Worm (Caenorhabditis elegans) whole organism, young adult: Measurements from ENCODE around the gene F32A11.1.

Experiments used
- B0019.2 ChIP-seq: fragments of 200-800 bp; sonication (Bioruptor generic); conservative IDR thresholded peaks from 2 replicates; pipeline ENCODE4 v1.3.6; 2022; ENCODE audit warnings: missing genetic modification reagents, missing genetic modification characterization, missing compliant biosample characterization
- B0336.3 ChIP-seq: fragments of 200-800 bp; sonication (Bioruptor generic); IDR thresholded peaks from 2 replicates; pipeline ENCODE4 v1.3.6; 2022; ENCODE audit warnings: missing genetic modification characterization, missing compliant biosample characterization
- F37B4.10 ChIP-seq: fragments of 200-800 bp; sonication (Bioruptor generic); IDR thresholded peaks from 2 replicates; pipeline ENCODE4 v1.3.6; 2022; ENCODE audit warnings: missing genetic modification characterization, missing compliant biosample characterization
- F39B2.1 ChIP-seq: fragments of 200-800 bp; sonication (Bioruptor generic); IDR thresholded peaks from 2 replicates; pipeline ENCODE4 v1.3.6; 2022; ENCODE audit warnings: missing genetic modification reagents, missing genetic modification characterization, missing compliant biosample characterization
- F49E8.2 ChIP-seq: sonication (generic microtip); optimal IDR thresholded peaks from 3 replicates; lab custom pipeline; 2017; ENCODE audit warnings: missing genetic modification characterization, mild to moderate bottlenecking, missing compliant biosample characterization, antibody characterized with exemption, moderate library complexity; ENCODE audit not compliant: insufficient read depth
- F55B11.4 ChIP-seq: sonication (generic microtip); optimal IDR thresholded peaks from 2 replicates; lab custom pipeline; 2016; ENCODE audit warnings: missing compliant biosample characterization, missing genetic modification characterization, borderline replicate concordance; ENCODE audit not compliant: insufficient read depth
- F57C9.4 ChIP-seq: sonication (generic microtip); optimal IDR thresholded peaks from 2 replicates; lab custom pipeline; 2017; ENCODE audit warnings: mild to moderate bottlenecking, missing genetic modification characterization, missing compliant biosample characterization
- Y67H2A.10 ChIP-seq: fragments of 200-800 bp; sonication (Bioruptor generic); conservative IDR thresholded peaks from 2 replicates; pipeline ENCODE4 v1.3.6; 2022; ENCODE audit warnings: missing genetic modification reagents, missing genetic modification characterization, missing compliant biosample characterization
- Y95B8A.8 ChIP-seq: fragments of 200-800 bp; sonication (Bioruptor generic); IDR thresholded peaks from 2 replicates; pipeline ENCODE4 v1.3.6; 2022; ENCODE audit warnings: missing genetic modification reagents, missing genetic modification characterization, missing compliant biosample characterization
- akir-1 ChIP-seq: fragments of 200-800 bp; sonication (Bioruptor generic); optimal IDR thresholded peaks from 2 replicates; lab custom pipeline; 2018; ENCODE audit warnings: mild to moderate bottlenecking, missing genetic modification characterization, moderate library complexity, missing compliant biosample characterization
- aptf-2 ChIP-seq: fragments of 200-800 bp; sonication (Bioruptor generic); conservative IDR thresholded peaks from 2 replicates; pipeline ENCODE4 v1.3.6; 2022; ENCODE audit warnings: missing genetic modification reagents, missing genetic modification characterization, missing compliant biosample characterization
- aptf-3 ChIP-seq: fragments of 200-800 bp; sonication (Bioruptor generic); IDR thresholded peaks from 2 replicates; pipeline ENCODE4 v1.3.6; 2022; ENCODE audit warnings: missing genetic modification characterization, missing compliant biosample characterization
- atf-7 ChIP-seq: sonication (generic microtip); optimal IDR thresholded peaks from 2 replicates; lab custom pipeline; 2017; ENCODE audit warnings: mild to moderate bottlenecking, missing genetic modification characterization, missing compliant biosample characterization
- attf-3 ChIP-seq: fragments of 200-800 bp; sonication (Bioruptor generic); conservative IDR thresholded peaks from 2 replicates; pipeline ENCODE4 v1.3.6; 2022; ENCODE audit warnings: missing genetic modification reagents, missing genetic modification characterization, missing compliant biosample characterization
- attf-5 ChIP-seq: fragments of 200-800 bp; sonication (Bioruptor generic); optimal IDR thresholded peaks from 2 replicates; lab custom pipeline; 2018; ENCODE audit warnings: mild to moderate bottlenecking, missing genetic modification characterization, missing compliant biosample characterization
- ceh-100 ChIP-seq: fragments of 200-800 bp; sonication (Bioruptor generic); IDR thresholded peaks from 2 replicates; pipeline ENCODE4 v1.3.6; 2022; ENCODE audit warnings: missing genetic modification reagents, missing genetic modification characterization, missing compliant biosample characterization
- ceh-40 ChIP-seq: fragments of 200-800 bp; sonication (Bioruptor generic); IDR thresholded peaks from 2 replicates; pipeline ENCODE4 v1.3.6; 2022; ENCODE audit warnings: missing genetic modification characterization, missing compliant biosample characterization
- ceh-58 ChIP-seq: fragments of 200-800 bp; sonication (Bioruptor generic); IDR thresholded peaks from 2 replicates; pipeline ENCODE4 v1.3.6; 2022; ENCODE audit warnings: missing genetic modification characterization, missing compliant biosample characterization
- ceh-79 ChIP-seq: sonication (generic microtip); optimal IDR thresholded peaks from 2 replicates; lab custom pipeline; 2017; ENCODE audit warnings: mild to moderate bottlenecking, missing genetic modification characterization, missing compliant biosample characterization
- ceh-91 ChIP-seq: fragments of 200-800 bp; sonication (Bioruptor generic); IDR thresholded peaks from 2 replicates; pipeline ENCODE4 v1.3.6; 2022; ENCODE audit warnings: missing genetic modification reagents, missing genetic modification characterization, missing compliant biosample characterization
- chd-7 ChIP-seq: sonication (generic microtip); optimal IDR thresholded peaks from 2 replicates; lab custom pipeline; 2016; ENCODE audit warnings: mild to moderate bottlenecking, missing genetic modification characterization, moderate library complexity, missing compliant biosample characterization
- dpff-1 ChIP-seq: sonication (generic microtip); optimal IDR thresholded peaks from 2 replicates; lab custom pipeline; 2017; ENCODE audit warnings: mild to moderate bottlenecking, missing genetic modification characterization, missing compliant biosample characterization
- ekl-4 ChIP-seq: fragments of 200-800 bp; sonication (Bioruptor generic); IDR thresholded peaks from 2 replicates; pipeline ENCODE4 v1.3.6; 2022; ENCODE audit warnings: missing genetic modification reagents, missing genetic modification characterization, missing compliant biosample characterization
- ets-4 ChIP-seq: fragments of 200-800 bp; sonication (Bioruptor generic); optimal IDR thresholded peaks from 2 replicates; lab custom pipeline; 2018; ENCODE audit warnings: mild to moderate bottlenecking, missing genetic modification characterization, missing compliant biosample characterization
- gei-17 ChIP-seq: fragments of 200-800 bp; sonication (Bioruptor generic); optimal IDR thresholded peaks from 2 replicates; lab custom pipeline; 2018; ENCODE audit warnings: mild to moderate bottlenecking, missing genetic modification characterization, missing compliant biosample characterization
- him-1 ChIP-seq: sonication (generic microtip); optimal IDR thresholded peaks from 2 replicates; lab custom pipeline; 2016; ENCODE audit warnings: missing genotype, missing genetic modification reagents, missing genetic modification characterization, missing compliant biosample characterization
- hsf-1 ChIP-seq: fragments of 200-800 bp; sonication (Bioruptor generic); IDR thresholded peaks from 2 replicates; pipeline ENCODE4 v1.3.6; 2022; ENCODE audit warnings: missing genetic modification reagents, missing genetic modification characterization, missing compliant biosample characterization
- let-526 ChIP-seq: fragments of 200-800 bp; sonication (Bioruptor generic); IDR thresholded peaks from 2 replicates; pipeline ENCODE4 v1.3.6; 2022; ENCODE audit warnings: missing genetic modification reagents, missing genetic modification characterization, missing compliant biosample characterization
- lin-40 ChIP-seq: sonication (generic microtip); optimal IDR thresholded peaks from 2 replicates; lab custom pipeline; 2016; ENCODE audit warnings: missing genetic modification characterization, mild to moderate bottlenecking, missing compliant biosample characterization, missing genotype, missing genetic modification reagents
- lir-1 ChIP-seq: fragments of 200-800 bp; sonication (Bioruptor generic); conservative IDR thresholded peaks from 2 replicates; pipeline ENCODE4 v1.3.6; 2022; ENCODE audit warnings: missing genetic modification reagents, missing genetic modification characterization, missing compliant biosample characterization
- lsl-1 ChIP-seq: fragments of 200-800 bp; sonication (Bioruptor generic); optimal IDR thresholded peaks from 2 replicates; lab custom pipeline; 2018; ENCODE audit warnings: mild to moderate bottlenecking, missing genetic modification characterization, moderate library complexity, missing compliant biosample characterization
- madf-10 ChIP-seq: sonication (generic microtip); optimal IDR thresholded peaks from 2 replicates; lab custom pipeline; 2016; ENCODE audit warnings: mild to moderate bottlenecking, missing genetic modification characterization, missing compliant biosample characterization
- madf-6 ChIP-seq: fragments of 200-800 bp; sonication (Bioruptor generic); IDR thresholded peaks from 2 replicates; pipeline ENCODE4 v1.3.6; 2022; ENCODE audit warnings: missing genetic modification reagents, missing genetic modification characterization, missing compliant biosample characterization
- nfyb-1 ChIP-seq: fragments of 200-800 bp; sonication (Bioruptor generic); IDR thresholded peaks from 2 replicates; pipeline ENCODE4 v1.3.6; 2022; ENCODE audit warnings: missing genetic modification reagents, missing genetic modification characterization, missing compliant biosample characterization
- rec-8 ChIP-seq, 2 experiments: sonication (generic microtip); optimal IDR thresholded peaks; 2 replicates each; lab custom pipeline; 2016; ENCODE audit warnings: mild to moderate bottlenecking in 2 of 2, missing genetic modification characterization in 2 of 2, missing genetic modification reagents in 2 of 2, missing genotype in 2 of 2, missing biosample characterization in 1 of 2, missing compliant biosample characterization in 1 of 2, moderate library complexity in 1 of 2
- rpc-1 ChIP-seq, 2 experiments: fragments of 150-350 bp in 1 of 2; sonication (generic microtip) in 1 of 2; optimal IDR thresholded peaks; 2 replicates each; lab custom pipeline; 2014 to 2018; ENCODE audit warnings: missing biosample characterization in 1 of 2, missing genetic modification characterization in 1 of 2, missing genetic modification reagents in 1 of 2, missing genotype in 1 of 2
- sdz-38 ChIP-seq: sonication (generic microtip); optimal IDR thresholded peaks from 2 replicates; lab custom pipeline; 2016; ENCODE audit warnings: missing genotype, missing genetic modification characterization, missing compliant biosample characterization
- snpc-1.1 ChIP-seq: sonication (generic microtip); optimal IDR thresholded peaks from 2 replicates; lab custom pipeline; 2017; ENCODE audit warnings: missing genetic modification characterization, mild to moderate bottlenecking, missing compliant biosample characterization, antibody characterized with exemption, moderate library complexity, missing genotype, missing genetic modification reagents; ENCODE audit not compliant: insufficient read depth
- somi-1 ChIP-seq: fragments of 200-800 bp; sonication (Bioruptor generic); optimal IDR thresholded peaks from 2 replicates; lab custom pipeline; 2018; ENCODE audit warnings: mild to moderate bottlenecking, missing genetic modification characterization, missing compliant biosample characterization
- ztf-22 ChIP-seq: fragments of 200-800 bp; sonication (Bioruptor generic); optimal IDR thresholded peaks from 2 replicates; lab custom pipeline; 2018; ENCODE audit warnings: mild to moderate bottlenecking, missing genetic modification characterization, moderate library complexity, missing compliant biosample characterization
- ztf-25 ChIP-seq: fragments of 200-800 bp; sonication (Bioruptor generic); IDR thresholded peaks from 2 replicates; pipeline ENCODE4 v1.3.6; 2022; ENCODE audit warnings: missing genetic modification reagents, missing genetic modification characterization, missing compliant biosample characterization
- ztf-26 ChIP-seq: sonication (generic microtip); optimal IDR thresholded peaks from 2 replicates; lab custom pipeline; 2017; ENCODE audit warnings: missing genetic modification characterization, missing compliant biosample characterization
- ztf-6 ChIP-seq: fragments of 200-800 bp; sonication (Bioruptor generic); IDR thresholded peaks from 2 replicates; pipeline ENCODE4 v1.3.6; 2022; ENCODE audit warnings: missing genetic modification reagents, missing genetic modification characterization, missing compliant biosample characterization

The F32A11.1 gene

DNA sequence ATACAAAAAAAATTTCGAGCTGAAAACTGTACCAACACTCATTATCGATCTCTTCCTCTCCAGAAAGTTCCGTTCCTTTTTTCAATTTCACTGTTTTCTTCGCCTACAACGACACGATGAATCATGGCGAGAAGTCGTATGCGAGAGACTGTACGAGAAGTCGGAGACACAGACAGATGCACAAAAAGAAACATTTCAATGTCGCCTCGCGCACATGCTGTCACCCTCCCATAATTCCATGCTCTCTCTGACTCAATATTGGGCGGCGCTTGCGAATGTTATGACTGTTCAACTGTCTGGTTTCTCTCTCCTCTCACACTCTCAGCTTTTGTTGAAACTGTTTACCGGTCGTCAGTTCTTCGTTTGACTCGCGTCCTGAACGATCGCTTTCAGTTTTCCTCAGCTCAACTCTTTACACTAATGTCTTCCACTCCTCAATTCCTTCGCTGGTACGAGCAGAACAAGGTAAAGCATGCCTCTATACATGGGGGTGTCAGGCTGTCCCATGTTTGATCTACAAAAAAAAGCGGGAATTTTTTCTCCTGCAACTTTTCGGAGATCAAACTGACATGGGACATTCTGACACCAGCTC is 39.7 kb downstream of the F32A11.1 start (continued):
- TF ChIP-seq ceh-58 (GFP tag; lab: Robert Waterston, UW) (no peak), ceh-40 (GFP tag; lab: Robert Waterston, UW) (no peak), nfyb-1 (no peak), dpff-1 (tag; lab: Kevin White, UChicago) (no peak), ztf-6 (no peak)

DNA sequence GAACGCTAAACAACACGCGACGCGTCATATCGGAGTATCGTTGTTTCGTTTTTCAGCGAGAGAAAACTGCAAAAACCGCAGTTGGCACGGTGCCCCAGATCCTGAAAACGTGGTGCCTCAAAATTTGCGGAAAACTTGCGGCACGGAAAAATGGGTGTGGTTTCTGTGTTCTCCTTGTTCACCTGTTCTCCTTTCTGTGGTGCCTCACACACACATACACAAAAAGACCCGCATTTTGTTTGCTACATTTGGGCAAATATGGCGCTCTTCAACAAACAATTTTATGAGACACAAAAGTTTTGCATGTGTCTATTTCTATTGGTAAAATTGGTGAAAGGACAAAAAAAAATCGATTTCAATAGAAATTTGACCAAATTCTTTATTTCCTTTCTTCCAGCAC is 41.7 kb downstream of the F32A11.1 start:
- TF ChIP-seq ceh-100 (GFP tag; lab: Robert Waterston, UW) (peak; percentile 60), lir-1 (GFP tag; lab: Robert Waterston, UW) (no peak), gei-17 (GFP tag; lab: Kevin White, UChicago) (no peak), attf-3 (GFP tag; lab: Robert Waterston, UW) (0 out of 2 replicates have a peak, but pooled peaks have one; percentile 8), ztf-26 (tag; lab: Kevin White, UChicago) (no peak), hsf-1 (GFP tag; lab: Robert Waterston, UW) (0 out of 2 replicates have a peak, but pooled peaks have one; percentile 23)

DNA sequence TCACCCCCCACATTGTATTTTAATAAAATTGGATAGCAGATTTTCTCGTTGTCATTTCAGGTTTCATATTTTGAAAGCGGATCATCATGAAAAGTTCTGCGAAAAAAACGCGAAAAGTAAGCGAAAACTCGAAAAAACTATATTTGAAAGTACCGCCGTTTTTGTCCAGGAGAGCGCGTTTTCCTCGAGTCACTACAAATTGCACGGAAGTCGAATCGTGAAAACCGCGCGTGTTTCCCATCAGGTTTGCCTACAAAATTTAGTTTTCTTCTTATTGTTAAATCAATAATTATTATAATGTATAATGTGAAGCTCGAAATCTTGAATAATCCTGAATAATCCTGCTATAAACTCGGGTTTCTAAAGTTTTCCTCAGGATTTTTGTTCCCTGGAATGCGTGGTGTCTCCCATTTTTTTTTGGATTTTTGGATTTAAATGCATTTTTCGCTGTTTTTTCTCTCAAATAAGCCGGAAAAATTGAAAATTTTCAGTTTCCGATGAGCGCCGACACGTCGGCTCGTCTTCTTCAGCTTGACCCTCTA is 42.6 kb downstream of the F32A11.1 start, which contains the start of gene btf-1:
TSS of gene btf-1 (plus strand) at position 492 of the 542 bp plus-strand sequence.
- TF ChIP-seq F57C9.4 (tag; lab: Kevin White, UChicago) (no peak), ceh-91 (peak; percentile 30; the same call in 1 of the 2 replicates), aptf-3 (GFP tag; lab: Robert Waterston, UW) (no peak), B0019.2 (GFP tag; lab: Robert Waterston, UW) (no peak), ztf-22 (no peak), rpc-1 (optimal IDR thresholded peaks at IDR 0.05; lab: Kevin White, UChicago) (no peak), rpc-1 (tag; optimal IDR thresholded peaks at IDR 0.05; lab: Kevin White, UChicago) (no peak), rec-8 (tag; optimal IDR thresholded peaks at IDR 0.05; lab: Kevin White, UChicago) (peak in 1 of 2 experiments; percentile 27), ceh-40 (GFP tag; lab: Robert Waterston, UW) (no peak), ets-4 (GFP tag; lab: Kevin White, UChicago) (no peak), B0336.3 (GFP tag; lab: Robert Waterston, UW) (peak; percentile 78), aptf-2 (GFP tag; lab: Robert Waterston, UW) (no peak), snpc-1.1 (tag; lab: Kevin White, UChicago) (peak; percentile 13), gei-17 (GFP tag; lab: Kevin White, UChicago) (no peak), ceh-79 (no peak), F49E8.2 (tag; lab: Kevin White, UChicago) (no peak), him-1 (tag; lab: Kevin White, UChicago) (no peak), madf-6 (GFP tag; lab: Robert Waterston, UW) (no peak; the same call in 1 of the 2 replicates), lsl-1 (GFP tag; lab: Kevin White, UChicago) (peak; percentile 27), let-526 (no peak), ztf-25 (GFP tag; lab: Robert Waterston, UW) (no peak), lin-40 (tag; lab: Kevin White, UChicago) (peak; percentile 82), somi-1 (GFP tag; lab: Kevin White, UChicago) (peak; percentile 39), akir-1 (GFP tag; lab: Kevin White, UChicago) (no peak), attf-5 (peak; percentile 58), Y67H2A.10 (GFP tag; lab: Robert Waterston, UW) (0 out of 2 replicates have a peak, but pooled peaks have one; percentile 29), F55B11.4 (no peak), Y95B8A.8 (0 out of 2 replicates have a peak, but pooled peaks have one; percentile 19), atf-7 (peak; percentile 24), lir-1 (GFP tag; lab: Robert Waterston, UW) (no peak), madf-10 (tag; lab: Kevin White, UChicago) (peak; percentile 66), sdz-38 (tag; lab: Kevin White, UChicago) (no peak), chd-7 (no peak), ekl-4 (GFP tag; lab: Robert Waterston, UW) (peak; percentile 74), F37B4.10 (GFP tag; lab: Robert Waterston, UW) (no peak), F39B2.1 (GFP tag; lab: Robert Waterston, UW) (no peak)
